Fruit fly (Drosophila melanogaster) whole organism, prepupa: ENCODE results near the gene Ufsp2.

Experiments
- CG1621 ChIP-seq: fragments of 200-800 bp; sonication (Bioruptor generic); optimal IDR thresholded peaks from 3 replicates; lab custom pipeline; 2018; ENCODE audit warnings: missing biosample characterization, mild to moderate bottlenecking, missing genetic modification characterization
- CG9139 ChIP-seq: fragments of 200-800 bp; sonication (Bioruptor generic); optimal IDR thresholded peaks from 3 replicates; lab custom pipeline; 2017; ENCODE audit warnings: missing biosample characterization, mild to moderate bottlenecking, missing genetic modification characterization
- Sox102F ChIP-seq: fragments of 200-800 bp; sonication (Bioruptor generic); optimal IDR thresholded peaks from 2 replicates; lab custom pipeline; 2016; ENCODE audit warnings: missing biosample characterization, mild to moderate bottlenecking, missing genetic modification characterization
- dsx ChIP-seq: fragments of 200-800 bp; optimal IDR thresholded peaks from 3 replicates; lab custom pipeline; 2019; ENCODE audit warnings: missing biosample characterization, mild to moderate bottlenecking, missing genetic modification characterization, moderate library complexity; ENCODE audit not compliant: poor library complexity, severe bottlenecking

DNA sequence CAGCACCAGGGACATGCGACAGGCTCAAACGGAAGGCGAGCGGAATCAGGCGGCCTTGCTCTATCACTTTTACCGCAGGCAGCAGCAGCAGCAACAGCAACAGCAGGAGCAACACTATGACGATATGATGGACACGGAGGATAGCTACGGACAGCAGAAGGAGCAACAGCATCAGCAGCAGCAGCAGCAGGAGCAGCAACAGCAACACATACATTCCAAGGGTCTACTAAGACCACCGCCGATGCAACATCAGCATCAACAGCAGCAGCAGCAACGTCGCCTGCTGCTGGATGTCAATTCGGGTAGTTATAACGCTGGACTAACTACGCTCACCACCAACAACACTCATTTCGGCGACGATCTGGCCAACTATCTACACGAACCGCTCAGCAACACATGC lies 28.6 kb downstream of the Ufsp2 start:
- TF ChIP-seq CG1621 (tag; lab: Kevin White, UChicago) (no peak), dsx (GFP tag; lab: Kevin White, UChicago) (no peak), Sox102F (no peak), CG9139 (GFP tag; lab: Kevin White, UChicago) (no peak)
